Worm (Caenorhabditis elegans) whole organism, mixed stage, embryonic: ENCODE results near the gene helq-1.

Source experiments
- M03D4.4 ChIP-seq: sonication (generic microtip); optimal IDR thresholded peaks from 2 replicates; lab custom pipeline; 2017; ENCODE audit warnings: mild to moderate bottlenecking, missing genetic modification characterization, missing compliant biosample characterization
- bed-3 ChIP-seq: fragments of 200-800 bp; sonication (Bioruptor generic); optimal IDR thresholded peaks from 3 replicates; lab custom pipeline; 2018; ENCODE audit warnings: mild to moderate bottlenecking, missing genetic modification characterization, moderate library complexity, missing compliant biosample characterization
- blmp-1 ChIP-seq: fragments of 150-350 bp; optimal IDR thresholded peaks from 2 replicates; lab custom pipeline; 2014; ENCODE audit warnings: missing biosample characterization, missing genetic modification characterization
- ceh-43 ChIP-seq: fragments of 200-800 bp; sonication (Bioruptor generic); optimal IDR thresholded peaks from 2 replicates; lab custom pipeline; 2018; ENCODE audit warnings: mild to moderate bottlenecking, missing genetic modification characterization, moderate library complexity, missing compliant biosample characterization
- ceh-83 ChIP-seq: fragments of 200-800 bp; sonication (Bioruptor generic); optimal IDR thresholded peaks from 2 replicates; lab custom pipeline; 2018; ENCODE audit warnings: mild to moderate bottlenecking, missing genetic modification characterization, missing compliant biosample characterization
- ces-1 ChIP-seq: fragments of 150-350 bp; optimal IDR thresholded peaks from 2 replicates; lab custom pipeline; 2014; ENCODE audit warnings: missing biosample characterization, missing genetic modification reagents, missing genetic modification characterization
- cnd-1 ChIP-seq: fragments of 200-800 bp; sonication (Bioruptor generic); optimal IDR thresholded peaks from 2 replicates; lab custom pipeline; 2018; ENCODE audit warnings: mild to moderate bottlenecking, missing genetic modification characterization, missing compliant biosample characterization
- drap-1 ChIP-seq: fragments of 200-800 bp; sonication (Bioruptor generic); optimal IDR thresholded peaks from 3 replicates; lab custom pipeline; 2018; ENCODE audit warnings: mild to moderate bottlenecking, missing genetic modification characterization, missing compliant biosample characterization
- elt-1 ChIP-seq: sonication (generic microtip); optimal IDR thresholded peaks from 2 replicates; lab custom pipeline; 2017; ENCODE audit warnings: missing genetic modification characterization, mild to moderate bottlenecking, missing compliant biosample characterization, antibody characterized with exemption, moderate library complexity, borderline replicate concordance; ENCODE audit not compliant: insufficient read depth
- elt-3 ChIP-seq: fragments of 150-350 bp; optimal IDR thresholded peaks from 2 replicates; lab custom pipeline; 2014; ENCODE audit warnings: missing biosample characterization, missing genetic modification characterization
- flh-1 ChIP-seq: fragments of 200-800 bp; sonication (Bioruptor generic); optimal IDR thresholded peaks from 2 replicates; lab custom pipeline; 2018; ENCODE audit warnings: mild to moderate bottlenecking, missing genetic modification characterization, moderate library complexity, missing compliant biosample characterization
- ham-2 ChIP-seq: fragments of 200-800 bp; sonication (Bioruptor generic); optimal IDR thresholded peaks from 2 replicates; lab custom pipeline; 2018; ENCODE audit warnings: mild to moderate bottlenecking, missing genetic modification characterization, missing compliant biosample characterization
- hlh-1 ChIP-seq: fragments of 150-350 bp; optimal IDR thresholded peaks from 2 replicates; lab custom pipeline; 2014; ENCODE audit warnings: missing biosample characterization, missing genetic modification reagents, missing genetic modification characterization
- lin-13 ChIP-seq: fragments of 150-350 bp; optimal IDR thresholded peaks from 2 replicates; lab custom pipeline; 2014; ENCODE audit warnings: missing biosample characterization, missing genetic modification characterization
- lin-32 ChIP-seq: fragments of 200-800 bp; sonication (Bioruptor generic); optimal IDR thresholded peaks from 2 replicates; lab custom pipeline; 2018; ENCODE audit warnings: mild to moderate bottlenecking, missing genetic modification characterization, missing compliant biosample characterization
- lsy-2 ChIP-seq: fragments of 150-350 bp; optimal IDR thresholded peaks from 2 replicates; lab custom pipeline; 2014; ENCODE audit warnings: missing biosample characterization, missing genetic modification characterization
- mab-5 ChIP-seq: fragments of 150-350 bp; optimal IDR thresholded peaks from 2 replicates; lab custom pipeline; 2014; ENCODE audit warnings: missing biosample characterization, missing genetic modification characterization
- mep-1 ChIP-seq: fragments of 150-350 bp; optimal IDR thresholded peaks from 2 replicates; lab custom pipeline; 2017; ENCODE audit warnings: missing biosample characterization, missing genetic modification reagents, missing genetic modification characterization, inconsistent platforms
- mls-2 ChIP-seq: sonication (generic microtip); optimal IDR thresholded peaks from 2 replicates; lab custom pipeline; 2016; ENCODE audit warnings: mild to moderate bottlenecking, missing genetic modification characterization, moderate library complexity, missing compliant biosample characterization
- nhr-12 ChIP-seq: fragments of 150-350 bp; optimal IDR thresholded peaks from 2 replicates; lab custom pipeline; 2014; ENCODE audit warnings: missing biosample characterization, missing genetic modification characterization
- nhr-2 ChIP-seq: fragments of 150-350 bp; optimal IDR thresholded peaks from 2 replicates; lab custom pipeline; 2014; ENCODE audit warnings: missing biosample characterization, missing genetic modification characterization
- nhr-237 ChIP-seq: fragments of 150-350 bp; optimal IDR thresholded peaks from 2 replicates; lab custom pipeline; 2014; ENCODE audit warnings: missing biosample characterization, missing genetic modification characterization
- nhr-28 ChIP-seq: fragments of 150-350 bp; optimal IDR thresholded peaks from 2 replicates; lab custom pipeline; 2014; ENCODE audit warnings: missing biosample characterization, missing genetic modification characterization
- nhr-76 ChIP-seq: sonication (generic microtip); optimal IDR thresholded peaks from 2 replicates; lab custom pipeline; 2017; ENCODE audit warnings: missing biosample characterization, missing genetic modification characterization
- pha-4 ChIP-seq: fragments of 150-350 bp; optimal IDR thresholded peaks from 2 replicates; lab custom pipeline; 2018; ENCODE audit warnings: missing biosample characterization, missing genetic modification reagents, missing genetic modification characterization
- sem-2 ChIP-seq: fragments of 200-800 bp; sonication (Bioruptor generic); optimal IDR thresholded peaks from 2 replicates; lab custom pipeline; 2018; ENCODE audit warnings: mild to moderate bottlenecking, missing genetic modification characterization, missing compliant biosample characterization
- snpc-4 ChIP-seq: fragments of 150-350 bp; optimal IDR thresholded peaks from 2 replicates; lab custom pipeline; 2014; ENCODE audit warnings: missing biosample characterization, missing genetic modification characterization
- sptf-1 ChIP-seq: sonication (generic microtip); optimal IDR thresholded peaks from 2 replicates; lab custom pipeline; 2017; ENCODE audit warnings: mild to moderate bottlenecking, missing genetic modification characterization, moderate library complexity, missing compliant biosample characterization
- tbx-8 ChIP-seq: fragments of 200-800 bp; sonication (Bioruptor generic); optimal IDR thresholded peaks from 2 replicates; lab custom pipeline; 2018; ENCODE audit warnings: mild to moderate bottlenecking, missing genetic modification characterization, moderate library complexity, missing compliant biosample characterization
- unc-120 ChIP-seq: sonication (generic microtip); optimal IDR thresholded peaks from 2 replicates; lab custom pipeline; 2017; ENCODE audit warnings: missing genetic modification characterization, missing compliant biosample characterization; ENCODE audit not compliant: poor library complexity, severe bottlenecking
- unc-39 ChIP-seq: fragments of 150-350 bp; optimal IDR thresholded peaks from 2 replicates; lab custom pipeline; 2014; ENCODE audit warnings: missing biosample characterization, missing genetic modification characterization
- unc-62 ChIP-seq: fragments of 150-350 bp; optimal IDR thresholded peaks from 2 replicates; lab custom pipeline; 2014; ENCODE audit warnings: missing biosample characterization, missing genetic modification reagents, missing genetic modification characterization
- zip-8 ChIP-seq: fragments of 150-350 bp; optimal IDR thresholded peaks from 2 replicates; lab custom pipeline; 2014; ENCODE audit warnings: missing biosample characterization, missing genetic modification characterization
- ztf-11 ChIP-seq: fragments of 150-350 bp; optimal IDR thresholded peaks from 2 replicates; lab custom pipeline; 2014; ENCODE audit warnings: missing biosample characterization, missing genetic modification characterization

Gene helq-1

ce11 chrIII:595449-595848, 8.5 kb upstream of the helq-1 start:
- TF ChIP-seq unc-120 (tag; lab: Kevin White, UChicago) (no peak), flh-1 (no peak), hlh-1 (tag; lab: Kevin White, UChicago) (no peak), elt-3 (no peak), ces-1 (GFP tag; lab: Kevin White, UChicago) (no peak), mep-1 (no peak), ceh-83 (no peak), snpc-4 (no peak), nhr-2 (no peak), lin-13 (tag; lab: Kevin White, UChicago) (no peak), ceh-43 (no peak), pha-4 (no peak), mab-5 (tag; lab: Kevin White, UChicago) (no peak), sptf-1 (tag; lab: Kevin White, UChicago) (no peak), unc-39 (no peak), lsy-2 (tag; lab: Kevin White, UChicago) (no peak), nhr-12 (tag; lab: Kevin White, UChicago) (no peak), unc-62 (no peak), sem-2 (GFP tag; lab: Kevin White, UChicago) (no peak)
- TF ChIP-seq, all 35 proteins: peak for 0

- no peak for TF ChIP-seq zip-8
- TF ChIP-seq ham-2 (GFP tag; lab: Kevin White, UChicago), result no peak
- no peak for TF ChIP-seq elt-3
- TF ChIP-seq nhr-2, result no peak
- TF ChIP-seq snpc-4, result no peak
- TF ChIP-seq cnd-1 (tag; lab: Kevin White, UChicago), result no peak
- no peak for TF ChIP-seq hlh-1 (tag; lab: Kevin White, UChicago)
- TF ChIP-seq unc-120 (tag; lab: Kevin White, UChicago), result no peak
- no peak for TF ChIP-seq tbx-8 (GFP tag; lab: Kevin White, UChicago)
- TF ChIP-seq ceh-43, result no peak
- TF ChIP-seq ceh-83, result no peak
- TF ChIP-seq ztf-11 (tag; lab: Kevin White, UChicago), result no peak
- no peak for TF ChIP-seq nhr-28
- no peak for TF ChIP-seq unc-39
- TF ChIP-seq drap-1, result no peak
- no peak for TF ChIP-seq pha-4
- TF ChIP-seq unc-62, result no peak
- TF ChIP-seq mls-2, result no peak
These were observed 9.4 kb downstream of the helq-1 start, which contains the start of gene gtf-2H5 for ce11 chrIII:577467-577866. Gene gtf-2H5 (minus strand): TSS chrIII:577567.

- no peak for TF ChIP-seq bed-3 (GFP tag; lab: Kevin White, UChicago)
- TF ChIP-seq pha-4, result no peak
- TF ChIP-seq ces-1 (GFP tag; lab: Kevin White, UChicago), result no peak
- no peak for TF ChIP-seq nhr-2
- no peak for TF ChIP-seq nhr-76 (tag; lab: Kevin White, UChicago)
- TF ChIP-seq zip-8, result no peak
- TF ChIP-seq lin-32, result no peak
- no peak for TF ChIP-seq ceh-83
- TF ChIP-seq, all 35 proteins: peak for 0
These were observed 10.4 kb downstream of the helq-1 start for ce11 chrIII:576555-576954.

- TF ChIP-seq ham-2 (GFP tag; lab: Kevin White, UChicago), result peak; percentile 3
- no peak for TF ChIP-seq unc-120 (tag; lab: Kevin White, UChicago)
- TF ChIP-seq elt-1 (tag; lab: Kevin White, UChicago), result no peak
- no peak for TF ChIP-seq mls-2
- TF ChIP-seq sptf-1 (tag; lab: Kevin White, UChicago), result no peak
- no peak for TF ChIP-seq nhr-237
- no peak for TF ChIP-seq bed-3 (GFP tag; lab: Kevin White, UChicago)
- no peak for TF ChIP-seq lin-32
- TF ChIP-seq elt-3, result peak; percentile 28
- no peak for TF ChIP-seq ztf-11 (tag; lab: Kevin White, UChicago)
- TF ChIP-seq blmp-1 (tag; lab: Kevin White, UChicago), result peak; percentile 97
- no peak for TF ChIP-seq lin-13 (tag; lab: Kevin White, UChicago)
- TF ChIP-seq M03D4.4, result no peak
- no peak for TF ChIP-seq cnd-1 (tag; lab: Kevin White, UChicago)
- TF ChIP-seq unc-39, result no peak
- TF ChIP-seq sem-2 (GFP tag; lab: Kevin White, UChicago), result no peak
- TF ChIP-seq zip-8, result no peak
- no peak for TF ChIP-seq nhr-28
- no peak for TF ChIP-seq flh-1
- TF ChIP-seq mep-1, result no peak
- no peak for TF ChIP-seq nhr-76 (tag; lab: Kevin White, UChicago)
- TF ChIP-seq snpc-4, result no peak
These were observed 18.1 kb downstream of the helq-1 start for ce11 chrIII:568815-569214.
